Fruit fly (Drosophila melanogaster) whole organism, embryonic: Measurements from ENCODE around the gene Mzt1.

Source experiments
- Abd-B ChIP-seq: fragments of 200-800 bp; sonication (Bioruptor generic); optimal IDR thresholded peaks from 2 replicates; lab custom pipeline; 2018; ENCODE audit warnings: missing biosample characterization, mild to moderate bottlenecking, missing genetic modification characterization, moderate library complexity
- CG10274 ChIP-seq: fragments of 200-800 bp; sonication (Bioruptor generic); optimal IDR thresholded peaks from 3 replicates; lab custom pipeline; 2017; ENCODE audit warnings: missing biosample characterization, mild to moderate bottlenecking, missing genetic modification characterization
- CG10959 ChIP-seq: fragments of 200-800 bp; sonication (Bioruptor generic); IDR thresholded peaks from 2 replicates; pipeline ENCODE4 v1.3.6; 2022; ENCODE audit warnings: missing biosample characterization, missing genetic modification characterization
- CG11085 ChIP-seq: fragments of 200-800 bp; sonication (Bioruptor generic); IDR thresholded peaks from 2 replicates; pipeline ENCODE4 v1.3.6; 2022; ENCODE audit warnings: missing biosample characterization, missing genetic modification characterization
- CG11247 ChIP-seq: fragments of 200-800 bp; sonication (Bioruptor generic); IDR thresholded peaks from 2 replicates; pipeline ENCODE4 v1.3.6; 2022; ENCODE audit warnings: missing biosample characterization, missing genetic modification characterization
- CG11398 ChIP-seq: fragments of 200-800 bp; sonication (Bioruptor generic); optimal IDR thresholded peaks from 2 replicates; lab custom pipeline; 2016; ENCODE audit warnings: missing biosample characterization, missing genetic modification characterization
- CG11695 ChIP-seq: fragments of 200-800 bp; sonication (Bioruptor generic); IDR thresholded peaks from 3 replicates; pipeline ENCODE4 v1.3.6; 2022; ENCODE audit warnings: missing biosample characterization, missing genetic modification characterization
- CG11723 ChIP-seq: fragments of 200-800 bp; sonication (Bioruptor generic); optimal IDR thresholded peaks from 2 replicates; lab custom pipeline; 2017; ENCODE audit warnings: missing biosample characterization, mild to moderate bottlenecking, missing genetic modification characterization
- CG12391 ChIP-seq: fragments of 200-800 bp; sonication (Bioruptor generic); optimal IDR thresholded peaks from 3 replicates; lab custom pipeline; 2018; ENCODE audit warnings: missing biosample characterization, mild to moderate bottlenecking, missing genetic modification characterization, moderate library complexity
- CG13424 ChIP-seq: fragments of 200-800 bp; sonication (Bioruptor generic); optimal IDR thresholded peaks from 2 replicates; lab custom pipeline; 2019; ENCODE audit warnings: missing biosample characterization, mild to moderate bottlenecking, missing genetic modification characterization, moderate library complexity
- CG14860 ChIP-seq: fragments of 200-800 bp; sonication (Bioruptor generic); IDR thresholded peaks from 3 replicates; pipeline ENCODE4 v1.3.6; 2022; ENCODE audit warnings: missing biosample characterization, missing genetic modification characterization; ENCODE audit not compliant: partially characterized antibody
- CG17328 ChIP-seq: fragments of 200-800 bp; sonication (Bioruptor generic); IDR thresholded peaks from 2 replicates; pipeline ENCODE4 v1.3.6; 2022; ENCODE audit warnings: missing biosample characterization, missing genetic modification characterization
- CG2202 ChIP-seq: fragments of 200-800 bp; sonication (Bioruptor generic); optimal IDR thresholded peaks from 2 replicates; lab custom pipeline; 2018; ENCODE audit warnings: missing biosample characterization, mild to moderate bottlenecking, missing genetic modification characterization
- CG31365 ChIP-seq: fragments of 200-800 bp; sonication (Bioruptor generic); optimal IDR thresholded peaks from 2 replicates; lab custom pipeline; 2018; ENCODE audit warnings: missing biosample characterization, mild to moderate bottlenecking, missing genetic modification characterization
- CG4617 ChIP-seq: fragments of 200-800 bp; sonication (Bioruptor generic); optimal IDR thresholded peaks from 3 replicates; lab custom pipeline; 2016; ENCODE audit warnings: missing biosample characterization, missing genetic modification characterization, borderline replicate concordance
- CG6791 ChIP-seq: fragments of 200-800 bp; sonication (Bioruptor generic); IDR thresholded peaks from 3 replicates; pipeline ENCODE4 v1.3.6; 2022; ENCODE audit warnings: missing biosample characterization, missing genetic modification characterization; ENCODE audit not compliant: partially characterized antibody
- CG6854 ChIP-seq: fragments of 200-800 bp; sonication (Bioruptor generic); optimal IDR thresholded peaks from 3 replicates; lab custom pipeline; 2017; ENCODE audit warnings: missing biosample characterization, mild to moderate bottlenecking, missing genetic modification characterization
- CG8478 ChIP-seq: fragments of >200 bp; optimal IDR thresholded peaks from 2 replicates; lab custom pipeline; 2018
- CG8765 ChIP-seq: fragments of 200-800 bp; sonication (Bioruptor generic); IDR thresholded peaks from 2 replicates; pipeline ENCODE4 v1.3.6; 2022; ENCODE audit warnings: missing biosample characterization, missing genetic modification characterization
- Dip3 ChIP-seq: fragments of 200-800 bp; sonication (Bioruptor generic); optimal IDR thresholded peaks from 3 replicates; lab custom pipeline; 2016; ENCODE audit warnings: missing biosample characterization, missing genetic modification characterization
- Ets97D ChIP-seq: fragments of 200-800 bp; sonication (Bioruptor generic); optimal IDR thresholded peaks from 3 replicates; lab custom pipeline; 2016; ENCODE audit warnings: missing biosample characterization, missing genetic modification characterization
- Fer2 ChIP-seq: fragments of 200-800 bp; sonication (Bioruptor generic); optimal IDR thresholded peaks from 2 replicates; lab custom pipeline; 2018; ENCODE audit warnings: missing biosample characterization, mild to moderate bottlenecking, missing genetic modification characterization, moderate library complexity
- Fer3 ChIP-seq: fragments of 200-800 bp; sonication (Bioruptor generic); optimal IDR thresholded peaks from 2 replicates; lab custom pipeline; 2018; ENCODE audit warnings: missing biosample characterization, mild to moderate bottlenecking, missing genetic modification characterization, moderate library complexity
- Lhr ChIP-seq: fragments of 200-800 bp; sonication (Bioruptor generic); optimal IDR thresholded peaks from 3 replicates; lab custom pipeline; 2017; ENCODE audit warnings: mild to moderate bottlenecking, missing biosample characterization, missing genetic modification reagents, missing genetic modification characterization
- NC2β ChIP-seq: fragments of 200-800 bp; sonication (Bioruptor generic); optimal IDR thresholded peaks from 2 replicates; lab custom pipeline; 2016; ENCODE audit warnings: missing biosample characterization, missing genetic modification characterization
- Side ChIP-seq: fragments of 200-800 bp; sonication (Bioruptor generic); optimal IDR thresholded peaks from 2 replicates; lab custom pipeline; 2016; ENCODE audit warnings: missing biosample characterization, missing genetic modification characterization
- Taf1 ChIP-seq: fragments of 200-800 bp; sonication (Bioruptor generic); IDR thresholded peaks from 2 replicates; pipeline ENCODE4 v1.3.6; 2022; ENCODE audit warnings: missing biosample characterization, missing genetic modification characterization
- ab ChIP-seq: fragments of 200-800 bp; sonication (Bioruptor generic); optimal IDR thresholded peaks from 2 replicates; lab custom pipeline; 2016; ENCODE audit warnings: missing biosample characterization, missing genetic modification characterization
- bowl ChIP-seq: fragments of 200-800 bp; sonication (Bioruptor generic); IDR thresholded peaks from 2 replicates; pipeline ENCODE4 v1.3.6; 2022; ENCODE audit warnings: missing biosample characterization, missing genetic modification characterization
- crc ChIP-seq: fragments of 200-800 bp; sonication (Bioruptor generic); optimal IDR thresholded peaks from 2 replicates; lab custom pipeline; 2016; ENCODE audit warnings: missing biosample characterization, missing genetic modification characterization
- cwo ChIP-seq: fragments of 200-800 bp; sonication (Bioruptor generic); optimal IDR thresholded peaks from 3 replicates; lab custom pipeline; 2017; ENCODE audit warnings: missing biosample characterization, missing genetic modification characterization, mild to moderate bottlenecking, moderate library complexity, missing genetic modification reagents
- dimm ChIP-seq: fragments of 200-800 bp; sonication (Bioruptor generic); IDR thresholded peaks from 2 replicates; pipeline ENCODE4 v1.3.6; 2022; ENCODE audit warnings: missing biosample characterization, missing genetic modification characterization
- gce ChIP-seq: fragments of 200-800 bp; sonication (Bioruptor generic); IDR thresholded peaks from 3 replicates; pipeline ENCODE4 v1.3.6; 2022; ENCODE audit warnings: missing biosample characterization, missing genetic modification characterization
- grau ChIP-seq: fragments of 200-800 bp; optimal IDR thresholded peaks from 3 replicates; lab custom pipeline; 2019; ENCODE audit warnings: missing biosample characterization, mild to moderate bottlenecking, missing genetic modification characterization, moderate library complexity
- gro ChIP-seq: fragments of 200-800 bp; sonication (Bioruptor generic); optimal IDR thresholded peaks from 2 replicates; lab custom pipeline; 2016; ENCODE audit warnings: missing biosample characterization, missing genetic modification characterization
- hkb ChIP-seq, 2 experiments: fragments of 200-800 bp in 1 of 2; fragments of >200 bp in 1 of 2; sonication (Bioruptor generic) in 1 of 2; IDR thresholded peaks in 1 of 2; optimal IDR thresholded peaks in 1 of 2; 2 replicates each; pipeline versions ENCODE4 v1.3.6 to Lab custom; 2017 to 2022; ENCODE audit warnings: missing biosample characterization in 1 of 2, missing genetic modification characterization in 1 of 2
- jumu ChIP-seq: fragments of 200-800 bp; sonication (Bioruptor generic); optimal IDR thresholded peaks from 3 replicates; lab custom pipeline; 2016; ENCODE audit warnings: missing biosample characterization, missing genetic modification characterization
- knrl ChIP-seq: fragments of 200-800 bp; sonication (Bioruptor generic); IDR thresholded peaks from 3 replicates; pipeline ENCODE4 v1.3.6; 2022; ENCODE audit warnings: missing biosample characterization, missing genetic modification characterization; ENCODE audit not compliant: partially characterized antibody
- lov ChIP-seq, 2 experiments: fragments of 200-800 bp in 1 of 2; fragments of >200 bp in 1 of 2; sonication (Bioruptor generic) in 1 of 2; IDR thresholded peaks in 1 of 2; optimal IDR thresholded peaks in 1 of 2; 2 replicates in 1 of 2; 3 replicates in 1 of 2; pipeline versions ENCODE4 v1.3.6 to Lab custom; 2017 to 2022; ENCODE audit warnings: missing biosample characterization in 1 of 2, missing genetic modification characterization in 1 of 2
- maf-S ChIP-seq: fragments of 200-800 bp; sonication (Bioruptor generic); optimal IDR thresholded peaks from 2 replicates; lab custom pipeline; 2016; ENCODE audit warnings: missing biosample characterization, missing genetic modification characterization
- nmo ChIP-seq: fragments of 200-800 bp; sonication (Bioruptor generic); optimal IDR thresholded peaks from 2 replicates; lab custom pipeline; 2018; ENCODE audit warnings: missing biosample characterization, mild to moderate bottlenecking, missing genetic modification characterization, moderate library complexity
- p53 ChIP-seq: fragments of 200-800 bp; sonication (Bioruptor generic); optimal IDR thresholded peaks from 2 replicates; lab custom pipeline; 2016; ENCODE audit warnings: missing biosample characterization, missing genetic modification characterization
- psq ChIP-seq: fragments of 200-800 bp; sonication (Bioruptor generic); optimal IDR thresholded peaks from 2 replicates; lab custom pipeline; 2017; ENCODE audit warnings: missing biosample characterization, missing genetic modification characterization
- slbo ChIP-seq: fragments of 200-800 bp; sonication (Bioruptor generic); IDR thresholded peaks from 2 replicates; pipeline ENCODE4 v1.3.6; 2022; ENCODE audit warnings: missing biosample characterization, missing genetic modification characterization
- slou ChIP-seq: fragments of 200-800 bp; sonication (Bioruptor generic); optimal IDR thresholded peaks from 3 replicates; lab custom pipeline; 2016; ENCODE audit warnings: missing biosample characterization, missing genetic modification characterization
- sqz ChIP-seq: fragments of 200-800 bp; sonication (Bioruptor generic); optimal IDR thresholded peaks from 3 replicates; lab custom pipeline; 2018; ENCODE audit warnings: missing biosample characterization, mild to moderate bottlenecking, missing genetic modification characterization
- tio ChIP-seq: fragments of 200-800 bp; sonication (Bioruptor generic); optimal IDR thresholded peaks from 2 replicates; lab custom pipeline; 2017; ENCODE audit warnings: missing biosample characterization, missing genetic modification characterization, inconsistent platforms
- tna ChIP-seq: fragments of 200-800 bp; sonication (Bioruptor generic); IDR thresholded peaks from 2 replicates; pipeline ENCODE4 v1.3.6; 2022; ENCODE audit warnings: missing biosample characterization, missing genetic modification characterization; ENCODE audit not compliant: partially characterized antibody
- tup ChIP-seq: fragments of 200-800 bp; sonication (Bioruptor generic); optimal IDR thresholded peaks from 2 replicates; lab custom pipeline; 2016; ENCODE audit warnings: missing biosample characterization, mild to moderate bottlenecking, missing genetic modification characterization, moderate library complexity
- zen ChIP-seq: fragments of 200-800 bp; sonication (Bioruptor generic); optimal IDR thresholded peaks from 3 replicates; lab custom pipeline; 2018; ENCODE audit warnings: missing biosample characterization, mild to moderate bottlenecking, missing genetic modification characterization, moderate library complexity

Gene Mzt1

dm6 chr3L:2411564-2412080, 22.6 kb downstream of the Mzt1 start:
- TF ChIP-seq psq (GFP tag; lab: Kevin White, UChicago) = no peak
- TF ChIP-seq CG4617 (GFP tag; lab: Kevin White, UChicago) = no peak
- no peak for TF ChIP-seq CG8765 (GFP tag; lab: Robert Waterston, UW)
- TF ChIP-seq gce = 0 out of 3 replicates have a peak, but pooled peaks have one; percentile 44
- no peak for TF ChIP-seq knrl (GFP tag; lab: Robert Waterston, UW)
- TF ChIP-seq CG13424 (tag; lab: Kevin White, UChicago) = peak; percentile 72
- TF ChIP-seq Fer3 (tag; lab: Kevin White, UChicago) = peak; percentile 56
- TF ChIP-seq p53 = no peak
- TF ChIP-seq Abd-B = no peak
- TF ChIP-seq dimm (GFP tag; lab: Robert Waterston, UW) = no peak
- TF ChIP-seq crc = no peak
- peak; percentile 41 for TF ChIP-seq CG12391 (tag; lab: Kevin White, UChicago)
- no peak for TF ChIP-seq CG10959 (GFP tag; lab: Robert Waterston, UW)
- TF ChIP-seq Side (GFP tag; lab: Kevin White, UChicago) = no peak
- TF ChIP-seq tna (GFP tag; lab: Robert Waterston, UW) = no peak
- no peak for TF ChIP-seq tio (GFP tag; lab: Kevin White, UChicago)
- TF ChIP-seq slou (GFP tag; lab: Kevin White, UChicago) = no peak
- peak; percentile 66 for TF ChIP-seq cwo (GFP tag; lab: Kevin White, UChicago)
- TF ChIP-seq ab = no peak
- TF ChIP-seq Ets97D (GFP tag; lab: Kevin White, UChicago) = no peak
- TF ChIP-seq CG14860 = no peak
- TF ChIP-seq NC2β (GFP tag; lab: Kevin White, UChicago) = no peak
- TF ChIP-seq CG17328 = peak; percentile 10; the same call in 1 of the 2 replicates
- TF ChIP-seq grau = peak; percentile 61
- no peak for TF ChIP-seq CG11085 (GFP tag; lab: Robert Waterston, UW)
- TF ChIP-seq hkb (optimal IDR thresholded peaks at IDR 0.05; lab: Kevin White, UChicago) = no peak
- peak; percentile 48; the same call in 1 of the 2 replicates for TF ChIP-seq hkb (GFP tag; IDR thresholded peaks at IDR 0.05; lab: Robert Waterston, UW)
- no peak for TF ChIP-seq CG8478 (lab: Kevin White, UChicago)
- no peak for TF ChIP-seq zen
- TF ChIP-seq CG31365 (tag; lab: Kevin White, UChicago) = no peak
- no peak for TF ChIP-seq CG11247 (GFP tag; lab: Robert Waterston, UW)
- no peak for TF ChIP-seq jumu
- TF ChIP-seq CG2202 (tag; lab: Kevin White, UChicago) = no peak
- no peak for TF ChIP-seq gro (GFP tag; lab: Kevin White, UChicago)
- TF ChIP-seq lov (optimal IDR thresholded peaks at IDR 0.05; lab: Kevin White, UChicago) = no peak
- TF ChIP-seq lov (GFP tag; IDR thresholded peaks at IDR 0.05; lab: Robert Waterston, UW) = no peak
- TF ChIP-seq CG11723 (GFP tag; lab: Kevin White, UChicago) = no peak
- no peak for TF ChIP-seq sqz
- no peak for TF ChIP-seq nmo
- no peak for TF ChIP-seq tup (GFP tag; lab: Kevin White, UChicago)
- TF ChIP-seq CG6854 (GFP tag; lab: Kevin White, UChicago) = peak; percentile 33
- TF ChIP-seq CG11695 (GFP tag; lab: Robert Waterston, UW) = peak; percentile 57; the same call in 2 of the 3 replicates
- no peak for TF ChIP-seq CG11398 (GFP tag; lab: Kevin White, UChicago)
- TF ChIP-seq slbo = peak; percentile 60
- no peak for TF ChIP-seq Taf1 (GFP tag; lab: Robert Waterston, UW)
- no peak for TF ChIP-seq CG10274 (GFP tag; lab: Kevin White, UChicago)
- TF ChIP-seq Dip3 = no peak
- no peak for TF ChIP-seq bowl
- no peak for TF ChIP-seq maf-S (GFP tag; lab: Kevin White, UChicago)
- TF ChIP-seq Fer2 (tag; lab: Kevin White, UChicago) = peak; percentile 18
- no peak for TF ChIP-seq Lhr (GFP tag; lab: Kevin White, UChicago)
- no peak for TF ChIP-seq CG6791 (GFP tag; lab: Robert Waterston, UW)
